Fruit fly (Drosophila melanogaster) whole organism, embryonic: ENCODE measurements around the gene CG13022.

Source experiments
- Atf3 ChIP-seq: fragments of 200-800 bp; sonication (Bioruptor generic); optimal IDR thresholded peaks from 3 replicates; lab custom pipeline; 2016; ENCODE audit warnings: missing biosample characterization, missing genetic modification characterization
- Atf6 ChIP-seq: fragments of 200-800 bp; sonication (Bioruptor generic); IDR thresholded peaks from 2 replicates; pipeline ENCODE4 v1.3.6; 2022; ENCODE audit warnings: missing biosample characterization, missing genetic modification characterization
- B-H2 ChIP-seq: fragments of 200-800 bp; sonication (Bioruptor generic); optimal IDR thresholded peaks from 2 replicates; lab custom pipeline; 2018; ENCODE audit warnings: missing biosample characterization, mild to moderate bottlenecking, missing genetic modification characterization
- CG10267 ChIP-seq: fragments of 200-800 bp; sonication (Bioruptor generic); optimal IDR thresholded peaks from 2 replicates; lab custom pipeline; 2018; ENCODE audit warnings: missing biosample characterization, mild to moderate bottlenecking, missing genetic modification characterization, moderate library complexity
- CG12071 ChIP-seq: fragments of 200-800 bp; sonication (Bioruptor generic); optimal IDR thresholded peaks from 3 replicates; lab custom pipeline; 2018; ENCODE audit warnings: missing biosample characterization, mild to moderate bottlenecking, missing genetic modification characterization
- CG12236 ChIP-seq: fragments of 200-800 bp; sonication (Bioruptor generic); optimal IDR thresholded peaks from 2 replicates; lab custom pipeline; 2016; ENCODE audit warnings: missing biosample characterization, missing genetic modification characterization
- CG14050 ChIP-seq: fragments of 200-800 bp; sonication (Bioruptor generic); IDR thresholded peaks from 3 replicates; pipeline ENCODE4 v1.3.6; 2022; ENCODE audit warnings: missing biosample characterization, missing genetic modification characterization
- CG14860 ChIP-seq: fragments of 200-800 bp; sonication (Bioruptor generic); IDR thresholded peaks from 3 replicates; pipeline ENCODE4 v1.3.6; 2022; ENCODE audit warnings: missing biosample characterization, missing genetic modification characterization; ENCODE audit not compliant: partially characterized antibody
- CG1529 ChIP-seq: fragments of 200-800 bp; sonication (Bioruptor generic); optimal IDR thresholded peaks from 3 replicates; lab custom pipeline; 2018; ENCODE audit warnings: missing biosample characterization, missing genetic modification characterization
- CG15514 ChIP-seq: fragments of 200-800 bp; sonication (Bioruptor generic); optimal IDR thresholded peaks from 3 replicates; lab custom pipeline; 2017; ENCODE audit warnings: missing biosample characterization, missing genetic modification characterization, mild to moderate bottlenecking, moderate library complexity, missing genetic modification reagents
- CG17186 ChIP-seq: fragments of 200-800 bp; sonication (Bioruptor generic); optimal IDR thresholded peaks from 3 replicates; lab custom pipeline; 2017; ENCODE audit warnings: missing biosample characterization, missing genetic modification reagents, missing genetic modification characterization
- CG17385 ChIP-seq: fragments of 200-800 bp; sonication (Bioruptor generic); optimal IDR thresholded peaks from 3 replicates; lab custom pipeline; 2018; ENCODE audit warnings: missing biosample characterization, mild to moderate bottlenecking, missing genetic modification characterization
- CG31224 ChIP-seq: fragments of 200-800 bp; sonication (Bioruptor generic); IDR thresholded peaks from 2 replicates; pipeline ENCODE4 v1.3.6; 2022; ENCODE audit warnings: missing biosample characterization, missing genetic modification characterization
- CG3407 ChIP-seq: fragments of 200-800 bp; sonication (Bioruptor generic); optimal IDR thresholded peaks from 2 replicates; lab custom pipeline; 2018; ENCODE audit warnings: missing biosample characterization, mild to moderate bottlenecking, missing genetic modification characterization
- CG5245 ChIP-seq: fragments of 200-800 bp; sonication (Bioruptor generic); optimal IDR thresholded peaks from 3 replicates; lab custom pipeline; 2016; ENCODE audit warnings: missing biosample characterization, missing genetic modification characterization
- CG6689 ChIP-seq: fragments of 200-800 bp; sonication (Bioruptor generic); IDR thresholded peaks from 2 replicates; pipeline ENCODE4 v1.3.6; 2022; ENCODE audit warnings: missing biosample characterization, missing genetic modification characterization
- CG6813 ChIP-seq: fragments of 200-800 bp; sonication (Bioruptor generic); optimal IDR thresholded peaks from 2 replicates; lab custom pipeline; 2017; ENCODE audit warnings: missing biosample characterization, missing genetic modification characterization, mild to moderate bottlenecking, moderate library complexity, missing genetic modification reagents
- CG8290 ChIP-seq, 3 experiments: fragments of 200-800 bp; sonication (Bioruptor generic); optimal IDR thresholded peaks; 2 replicates each; lab custom pipeline; 2016 to 2019; ENCODE audit warnings: missing biosample characterization in 3 of 3, missing genetic modification characterization in 3 of 3, mild to moderate bottlenecking in 2 of 3, moderate library complexity in 1 of 3
- Dip2 ChIP-seq: fragments of 200-800 bp; sonication (Bioruptor generic); IDR thresholded peaks from 2 replicates; pipeline ENCODE4 v1.3.6; 2022; ENCODE audit warnings: missing biosample characterization, missing genetic modification characterization
- Fer1 ChIP-seq: fragments of 200-800 bp; sonication (Bioruptor generic); optimal IDR thresholded peaks from 2 replicates; lab custom pipeline; 2017; ENCODE audit warnings: missing biosample characterization, mild to moderate bottlenecking, missing genetic modification characterization
- Gsc ChIP-seq: fragments of 200-800 bp; sonication (Bioruptor generic); IDR thresholded peaks from 2 replicates; pipeline ENCODE4 v1.3.6; 2022; ENCODE audit warnings: missing biosample characterization, missing genetic modification characterization
- Meics ChIP-seq: fragments of 200-800 bp; sonication (Bioruptor generic); optimal IDR thresholded peaks from 2 replicates; lab custom pipeline; 2017; ENCODE audit warnings: missing biosample characterization, mild to moderate bottlenecking, missing genetic modification characterization
- Myb ChIP-seq: fragments of 200-800 bp; sonication (Bioruptor generic); optimal IDR thresholded peaks from 2 replicates; lab custom pipeline; 2016; ENCODE audit warnings: missing biosample characterization, missing genetic modification characterization
- NFAT ChIP-seq: fragments of 200-800 bp; sonication (Bioruptor generic); IDR thresholded peaks from 2 replicates; pipeline ENCODE4 v1.3.6; 2022; ENCODE audit warnings: missing biosample characterization, missing genetic modification characterization
- Neu2 ChIP-seq: fragments of 200-800 bp; sonication (Bioruptor generic); optimal IDR thresholded peaks from 3 replicates; lab custom pipeline; 2016; ENCODE audit warnings: missing biosample characterization, missing genetic modification characterization, borderline replicate concordance
- Taf1 ChIP-seq: fragments of 200-800 bp; sonication (Bioruptor generic); IDR thresholded peaks from 2 replicates; pipeline ENCODE4 v1.3.6; 2022; ENCODE audit warnings: missing biosample characterization, missing genetic modification characterization
- Tbp ChIP-seq: fragments of >200 bp; optimal IDR thresholded peaks from 2 replicates; lab custom pipeline; 2018; ENCODE audit warnings: missing biosample characterization, missing genetic modification characterization
- Xrp1 ChIP-seq: fragments of 200-800 bp; sonication (Bioruptor generic); IDR thresholded peaks from 2 replicates; pipeline ENCODE4 v1.3.6; 2022; ENCODE audit warnings: missing biosample characterization, missing genetic modification characterization
- amos ChIP-seq: fragments of 200-800 bp; sonication (Bioruptor generic); IDR thresholded peaks from 2 replicates; pipeline ENCODE4 v1.3.6; 2022; ENCODE audit warnings: missing biosample characterization, missing genetic modification characterization; ENCODE audit not compliant: partially characterized antibody
- ash1 ChIP-seq: fragments of 200-800 bp; sonication (Bioruptor generic); optimal IDR thresholded peaks from 2 replicates; lab custom pipeline; 2018; ENCODE audit warnings: missing biosample characterization, mild to moderate bottlenecking, missing genetic modification characterization
- ato ChIP-seq: fragments of 200-800 bp; sonication (Bioruptor generic); IDR thresholded peaks from 2 replicates; pipeline ENCODE4 v1.3.6; 2022; ENCODE audit warnings: missing biosample characterization, missing genetic modification characterization; ENCODE audit not compliant: partially characterized antibody
- bab2 ChIP-seq: fragments of 200-800 bp; sonication (Bioruptor generic); optimal IDR thresholded peaks from 2 replicates; lab custom pipeline; 2016; ENCODE audit warnings: missing biosample characterization, missing genetic modification characterization
- bsh ChIP-seq, 2 experiments: fragments of 200-800 bp; sonication (Bioruptor generic); optimal IDR thresholded peaks; 2 replicates each; lab custom pipeline; 2017 to 2018; ENCODE audit warnings: mild to moderate bottlenecking in 2 of 2, missing biosample characterization in 2 of 2, missing genetic modification characterization in 2 of 2, moderate library complexity in 1 of 2
- dm ChIP-seq: fragments of 200-800 bp; sonication (Bioruptor generic); optimal IDR thresholded peaks from 3 replicates; lab custom pipeline; 2016; ENCODE audit warnings: missing biosample characterization, missing genetic modification characterization
- eve ChIP-seq, 2 experiments: fragments of >200 bp; optimal IDR thresholded peaks; 2 replicates each; lab custom pipeline; 2017; ENCODE audit warnings: missing biosample characterization in 2 of 2, missing genetic modification characterization in 2 of 2
- gt ChIP-seq: fragments of 200-800 bp; sonication (Bioruptor generic); IDR thresholded peaks from 2 replicates; pipeline ENCODE4 v1.3.6; 2022; ENCODE audit warnings: missing biosample characterization, missing genetic modification characterization
- ind ChIP-seq: fragments of 200-800 bp; sonication (Bioruptor generic); optimal IDR thresholded peaks from 3 replicates; lab custom pipeline; 2016; ENCODE audit warnings: missing biosample characterization, missing genetic modification characterization
- jumu ChIP-seq: fragments of 200-800 bp; sonication (Bioruptor generic); optimal IDR thresholded peaks from 3 replicates; lab custom pipeline; 2016; ENCODE audit warnings: missing biosample characterization, missing genetic modification characterization
- knrl ChIP-seq: fragments of 200-800 bp; sonication (Bioruptor generic); IDR thresholded peaks from 3 replicates; pipeline ENCODE4 v1.3.6; 2022; ENCODE audit warnings: missing biosample characterization, missing genetic modification characterization; ENCODE audit not compliant: partially characterized antibody
- p53 ChIP-seq: fragments of 200-800 bp; sonication (Bioruptor generic); optimal IDR thresholded peaks from 2 replicates; lab custom pipeline; 2016; ENCODE audit warnings: missing biosample characterization, missing genetic modification characterization
- run ChIP-seq: fragments of 200-800 bp; sonication (Bioruptor generic); optimal IDR thresholded peaks from 3 replicates; lab custom pipeline; 2018; ENCODE audit warnings: missing biosample characterization, mild to moderate bottlenecking, missing genetic modification characterization
- sisA ChIP-seq: fragments of 200-800 bp; sonication (Bioruptor generic); IDR thresholded peaks from 2 replicates; pipeline ENCODE4 v1.3.6; 2022; ENCODE audit warnings: missing biosample characterization, missing genetic modification characterization
- so ChIP-seq: fragments of 200-800 bp; sonication (Bioruptor generic); IDR thresholded peaks from 3 replicates; pipeline ENCODE4 v1.3.6; 2022; ENCODE audit warnings: missing biosample characterization, missing genetic modification characterization
- stwl ChIP-seq: fragments of 200-800 bp; sonication (Bioruptor generic); optimal IDR thresholded peaks from 3 replicates; lab custom pipeline; 2018; ENCODE audit warnings: missing biosample characterization, mild to moderate bottlenecking, missing genetic modification characterization, moderate library complexity
- tup ChIP-seq: fragments of 200-800 bp; sonication (Bioruptor generic); optimal IDR thresholded peaks from 2 replicates; lab custom pipeline; 2016; ENCODE audit warnings: missing biosample characterization, mild to moderate bottlenecking, missing genetic modification characterization, moderate library complexity
- unpg ChIP-seq: fragments of 200-800 bp; sonication (Bioruptor generic); optimal IDR thresholded peaks from 3 replicates; lab custom pipeline; 2018; ENCODE audit warnings: missing biosample characterization, mild to moderate bottlenecking, missing genetic modification characterization, moderate library complexity
- vnd ChIP-seq: fragments of 200-800 bp; sonication (Bioruptor generic); IDR thresholded peaks from 3 replicates; pipeline ENCODE4 v1.3.6; 2022; ENCODE audit warnings: missing biosample characterization, missing genetic modification characterization; ENCODE audit not compliant: partially characterized antibody
- vvl ChIP-seq: fragments of 200-800 bp; sonication (Bioruptor generic); IDR thresholded peaks from 2 replicates; pipeline ENCODE4 v1.3.6; 2022; ENCODE audit warnings: missing biosample characterization, missing genetic modification characterization

The CG13022 gene

dm6 chr3L:16975638-16976528, 37.1 kb upstream of the CG13022 start (continued):
- no peak for TF ChIP-seq Myb (GFP tag; lab: Kevin White, UChicago)
- TF ChIP-seq CG8290 (GFP tag; optimal IDR thresholded peaks at IDR 0.05; lab: Kevin White, UChicago) = no peak
- peak in 1 of 2 experiments; percentile 4 for TF ChIP-seq CG8290 (tag; optimal IDR thresholded peaks at IDR 0.05; lab: Kevin White, UChicago)
- TF ChIP-seq Xrp1 (GFP tag; lab: Robert Waterston, UW) = no peak
- TF ChIP-seq CG15514 (GFP tag; lab: Kevin White, UChicago) = no peak
- TF ChIP-seq ind = no peak
- no peak for TF ChIP-seq Gsc (GFP tag; lab: Robert Waterston, UW)
- TF ChIP-seq tup (GFP tag; lab: Kevin White, UChicago) = no peak
- TF ChIP-seq CG17385 (GFP tag; lab: Kevin White, UChicago) = no peak
- no peak for TF ChIP-seq unpg (GFP tag; lab: Kevin White, UChicago)
- no peak for TF ChIP-seq Tbp
- TF ChIP-seq vnd (GFP tag; lab: Robert Waterston, UW) = no peak
- TF ChIP-seq Fer1 (GFP tag; lab: Kevin White, UChicago) = no peak
- TF ChIP-seq p53 (GFP tag; lab: Kevin White, UChicago) = no peak
- peak; percentile 3 for TF ChIP-seq CG12236 (GFP tag; lab: Kevin White, UChicago)
- TF ChIP-seq Atf6 (GFP tag; lab: Robert Waterston, UW) = peak; percentile 31; the same call in 1 of the 2 replicates
- TF ChIP-seq Neu2 (GFP tag; lab: Kevin White, UChicago) = no peak
- TF ChIP-seq vvl (GFP tag; lab: Robert Waterston, UW) = peak; percentile 24; the same call in 1 of the 2 replicates
- TF ChIP-seq CG12071 (GFP tag; lab: Kevin White, UChicago) = no peak
- no peak for TF ChIP-seq CG31224 (GFP tag; lab: Robert Waterston, UW)
- no peak for TF ChIP-seq dm (GFP tag; lab: Kevin White, UChicago)
- peak; percentile 28; the same call in 1 of the 2 replicates for TF ChIP-seq amos (GFP tag; lab: Robert Waterston, UW)
- TF ChIP-seq Atf3 (GFP tag; lab: Kevin White, UChicago) = no peak
- no peak for TF ChIP-seq sisA
- TF ChIP-seq Meics (GFP tag; lab: Kevin White, UChicago) = no peak
- TF ChIP-seq gt (GFP tag; lab: Robert Waterston, UW) = no peak
- TF ChIP-seq CG5245 (GFP tag; lab: Kevin White, UChicago) = no peak
- TF ChIP-seq Dip2 (GFP tag; lab: Robert Waterston, UW) = no peak
- TF ChIP-seq ato (GFP tag; lab: Robert Waterston, UW) = no peak
- TF ChIP-seq CG14860 (GFP tag; lab: Robert Waterston, UW) = 0 out of 3 replicates have a peak, but pooled peaks have one; percentile 41
- no peak for TF ChIP-seq ash1 (GFP tag; lab: Kevin White, UChicago)
- no peak for TF ChIP-seq CG14050 (GFP tag; lab: Robert Waterston, UW)
- TF ChIP-seq jumu (GFP tag; lab: Kevin White, UChicago) = no peak
- no peak for TF ChIP-seq CG1529 (GFP tag; lab: Kevin White, UChicago)
- TF ChIP-seq run (tag; lab: Kevin White, UChicago) = no peak
- TF ChIP-seq CG17186 (GFP tag; lab: Kevin White, UChicago) = no peak
- TF ChIP-seq eve (GFP tag; optimal IDR thresholded peaks at IDR 0.05; lab: Kevin White, UChicago) = peak in 1 of 2 experiments; percentile 59
- TF ChIP-seq CG6813 (GFP tag; lab: Kevin White, UChicago) = no peak
- TF ChIP-seq CG6689 = no peak
- no peak for TF ChIP-seq bab2 (GFP tag; lab: Kevin White, UChicago)
- TF ChIP-seq so (GFP tag; lab: Robert Waterston, UW) = 0 out of 3 replicates have a peak, but pooled peaks have one; percentile 19
- TF ChIP-seq stwl (tag; lab: Kevin White, UChicago) = no peak
- no peak for TF ChIP-seq CG3407 (GFP tag; lab: Kevin White, UChicago)
- peak in 1 of 2 experiments; percentile 77 for TF ChIP-seq bsh (GFP tag; optimal IDR thresholded peaks at IDR 0.05; lab: Kevin White, UChicago)
- TF ChIP-seq B-H2 (GFP tag; lab: Kevin White, UChicago) = no peak
- no peak for TF ChIP-seq NFAT (GFP tag; lab: Robert Waterston, UW)
- 0 out of 3 replicates have a peak, but pooled peaks have one; percentile 14 for TF ChIP-seq knrl (GFP tag; lab: Robert Waterston, UW)
- no peak for TF ChIP-seq Taf1 (GFP tag; lab: Robert Waterston, UW)
- no peak for TF ChIP-seq CG10267
